Fruit fly (Drosophila melanogaster): ENCODE measurements around the gene CG14321.

The CG14321 gene

DNA sequence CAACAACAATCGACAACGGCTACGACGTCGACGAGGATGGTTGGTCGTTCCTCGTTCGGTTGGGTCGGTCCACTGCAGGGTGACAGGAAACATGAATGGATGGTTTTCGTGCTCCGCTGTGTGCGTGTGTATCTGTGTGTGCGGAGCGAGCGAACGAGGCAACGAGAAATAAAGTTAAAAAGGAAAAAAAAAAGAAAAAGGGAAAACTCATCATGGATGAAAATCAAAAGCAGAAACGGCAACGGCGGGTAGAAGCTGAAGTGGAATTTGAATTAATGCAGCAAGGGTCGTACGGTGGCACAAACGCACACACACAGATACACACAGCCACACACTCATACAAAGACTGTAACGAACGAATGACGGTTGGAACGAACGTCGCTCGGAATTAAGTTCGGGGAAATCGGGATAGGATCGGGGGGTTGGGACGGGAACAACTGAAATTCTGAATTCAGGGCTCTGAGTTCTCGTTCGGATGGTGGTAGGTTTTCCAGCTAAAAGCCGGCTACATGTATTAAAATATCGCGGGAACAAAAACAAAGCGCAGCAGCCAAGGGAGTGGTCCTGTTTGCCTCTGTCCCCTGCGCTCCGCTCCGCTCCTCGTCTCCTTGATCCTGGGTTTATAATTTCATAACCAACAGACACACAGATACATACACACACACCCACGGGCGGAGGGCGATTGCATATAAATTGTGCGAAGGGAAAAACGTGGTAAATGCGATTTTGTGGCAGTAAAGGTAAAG is 22.3 kb upstream of the CG14321 start:
- TF ChIP-seq pros (GFP tag; optimal IDR thresholded peaks at IDR 0.05), result peak; percentile 92
- TF ChIP-seq cad (GFP tag; optimal IDR thresholded peaks at IDR 0.05), result peak; percentile 12
- TF ChIP-seq crol (GFP tag; IDR thresholded peaks at IDR 0.05), result peak; percentile 89
- TF ChIP-seq CG4328 (GFP tag; optimal IDR thresholded peaks at IDR 0.05), result no peak
- TF ChIP-seq CG10274 (GFP tag; optimal IDR thresholded peaks at IDR 0.05), result no peak
- TF ChIP-seq bsh (GFP tag; optimal IDR thresholded peaks at IDR 0.05), result no peak
- no peak for TF ChIP-seq CG15696 (tag; optimal IDR thresholded peaks at IDR 0.05)
- 0 out of 3 replicates have a peak, but pooled peaks have one; percentile 17 for TF ChIP-seq CG2199 (GFP tag; IDR thresholded peaks at IDR 0.05)
- TF ChIP-seq chinmo (GFP tag; IDR thresholded peaks at IDR 0.05; ENCODE audit: partially characterized antibody), result 0 out of 4 replicates have a peak, but pooled peaks have one; percentile 52
- TF ChIP-seq Six4 (GFP tag; optimal IDR thresholded peaks at IDR 0.05), result no peak
- peak; percentile 30; the same call in 1 of the 2 replicates for TF ChIP-seq CG32767 (GFP tag; IDR thresholded peaks at IDR 0.05)
- TF ChIP-seq CG7745 (tag; optimal IDR thresholded peaks at IDR 0.05), result peak; percentile 18
- TF ChIP-seq abd-A (tag; optimal IDR thresholded peaks at IDR 0.05), result peak; percentile 89
- peak; percentile 52 for TF ChIP-seq Blimp-1 (GFP tag; optimal IDR thresholded peaks at IDR 0.05)
- no peak for TF ChIP-seq CG9817 (tag; optimal IDR thresholded peaks at IDR 0.05)
- TF ChIP-seq lov (optimal IDR thresholded peaks at IDR 0.05), result no peak
- 0 out of 3 replicates have a peak, but pooled peaks have one; percentile 62 for TF ChIP-seq lov (GFP tag; IDR thresholded peaks at IDR 0.05)
- peak; percentile 48 for TF ChIP-seq Kr (GFP tag; optimal IDR thresholded peaks at IDR 0.05)
- TF ChIP-seq cg (GFP tag; optimal IDR thresholded peaks at IDR 0.05), result peak; percentile 80
- TF ChIP-seq CG10543 (GFP tag; optimal IDR thresholded peaks at IDR 0.05), result peak; percentile 65
- TF ChIP-seq tll (GFP tag; optimal IDR thresholded peaks at IDR 0.05), result peak in 1 of 2 experiments; percentile 63
- TF ChIP-seq CG5180 (GFP tag; optimal IDR thresholded peaks at IDR 0.05), result peak; percentile 88
- TF ChIP-seq CG13894 (tag; optimal IDR thresholded peaks at IDR 0.05), result peak; percentile 42
- TF ChIP-seq sqz (GFP tag; optimal IDR thresholded peaks at IDR 0.05), result peak; percentile 84
- peak; percentile 26 for TF ChIP-seq sd (tag; optimal IDR thresholded peaks at IDR 0.05)
- peak; percentile 7 for TF ChIP-seq CG8478 (optimal IDR thresholded peaks at IDR 0.05)
- TF ChIP-seq Med (GFP tag), result peak; percentile 58
- no peak for TF ChIP-seq CG17359 (tag; optimal IDR thresholded peaks at IDR 0.05)
- no peak for TF ChIP-seq CG8388 (GFP tag; optimal IDR thresholded peaks at IDR 0.05)
- TF ChIP-seq CG9797 (GFP tag; optimal IDR thresholded peaks at IDR 0.05), result no peak
- peak; percentile 26 for TF ChIP-seq Lpt (GFP tag; optimal IDR thresholded peaks at IDR 0.05)
- no peak for TF ChIP-seq cato (GFP tag; optimal IDR thresholded peaks at IDR 0.05; ENCODE audit: borderline replicate concordance)
- TF ChIP-seq br (optimal IDR thresholded peaks at IDR 0.05), result no peak
- TF ChIP-seq CG4360 (GFP tag; IDR thresholded peaks at IDR 0.05), result peak; percentile 73
- TF ChIP-seq Deaf1 (tag; optimal IDR thresholded peaks at IDR 0.05), result peak; percentile 93
- no peak for TF ChIP-seq wek (GFP tag; optimal IDR thresholded peaks at IDR 0.05)
- TF ChIP-seq CG8765 (GFP tag; IDR thresholded peaks at IDR 0.05), result 0 out of 2 replicates have a peak, but pooled peaks have one; percentile 38
- TF ChIP-seq insv (GFP tag; optimal IDR thresholded peaks at IDR 0.05), result peak in 1 of 2 experiments; percentile 22
- TF ChIP-seq slp2 (GFP tag; optimal IDR thresholded peaks at IDR 0.05), result no peak
- TF ChIP-seq Ravus (GFP tag; IDR thresholded peaks at IDR 0.05), result no peak
- no peak for TF ChIP-seq CG34376 (GFP tag; optimal IDR thresholded peaks at IDR 0.05)
- 0 out of 3 replicates have a peak, but pooled peaks have one; percentile 13 for TF ChIP-seq H15 (GFP tag; IDR thresholded peaks at IDR 0.05)
- no peak for TF ChIP-seq CG15479 (GFP tag; optimal IDR thresholded peaks at IDR 0.05)
- TF ChIP-seq ap (GFP tag; IDR thresholded peaks at IDR 0.05), result no peak
- no peak for TF ChIP-seq zen (tag; optimal IDR thresholded peaks at IDR 0.05)
- no peak for TF ChIP-seq CG10209 (GFP tag; optimal IDR thresholded peaks at IDR 0.05)
- TF ChIP-seq nerfin-1 (tag; optimal IDR thresholded peaks at IDR 0.05), result peak; percentile 62
- TF ChIP-seq oc (tag; optimal IDR thresholded peaks at IDR 0.05), result peak; percentile 34
